Fruit fly (Drosophila melanogaster) whole organism, embryonic: ENCODE results near the gene CG17666.
A peak's percentile ranks its signal among the peaks of the same experiment; 100 is the strongest.

Experiments
- Adf1 ChIP-seq: fragments of 200-800 bp; sonication (Bioruptor generic); IDR thresholded peaks from 2 replicates; pipeline ENCODE4 v1.3.6; 2022; ENCODE audit warnings: missing biosample characterization, missing genetic modification characterization
- Awh ChIP-seq: fragments of 200-800 bp; sonication (Bioruptor generic); IDR thresholded peaks from 2 replicates; pipeline ENCODE4, ENCODE4 v1.3.6; 2022; ENCODE audit warnings: missing biosample characterization, missing genetic modification characterization
- CG10979 ChIP-seq: fragments of 200-800 bp; sonication (Bioruptor generic); optimal IDR thresholded peaks from 2 replicates; lab custom pipeline; 2018; ENCODE audit warnings: missing biosample characterization, mild to moderate bottlenecking, missing genetic modification characterization, moderate library complexity
- CG12659 ChIP-seq: fragments of 200-800 bp; sonication (Bioruptor generic); optimal IDR thresholded peaks from 3 replicates; lab custom pipeline; 2017; ENCODE audit warnings: mild to moderate bottlenecking, missing biosample characterization, missing genetic modification reagents, missing genetic modification characterization
- CG12942 ChIP-seq: fragments of 200-800 bp; sonication (Bioruptor generic); optimal IDR thresholded peaks from 3 replicates; lab custom pipeline; 2016; ENCODE audit warnings: missing biosample characterization, missing genetic modification characterization
- CG30403 ChIP-seq: fragments of 200-800 bp; sonication (Bioruptor generic); optimal IDR thresholded peaks from 3 replicates; lab custom pipeline; 2016; ENCODE audit warnings: missing biosample characterization, missing genetic modification characterization
- CG32532 ChIP-seq: fragments of 200-800 bp; sonication (Bioruptor generic); IDR thresholded peaks from 2 replicates; pipeline ENCODE4 v1.3.6; 2022; ENCODE audit warnings: missing biosample characterization, missing genetic modification characterization
- CG3281 ChIP-seq: fragments of 200-800 bp; sonication (Bioruptor generic); optimal IDR thresholded peaks from 3 replicates; lab custom pipeline; 2017; ENCODE audit warnings: missing biosample characterization, mild to moderate bottlenecking, missing genetic modification characterization
- CG5953 ChIP-seq: fragments of 200-800 bp; sonication (Bioruptor generic); IDR thresholded peaks from 2 replicates; pipeline ENCODE4 v1.3.6; 2022; ENCODE audit warnings: missing biosample characterization, missing genetic modification characterization
- CG6254 ChIP-seq: fragments of 200-800 bp; sonication (Bioruptor generic); optimal IDR thresholded peaks from 3 replicates; lab custom pipeline; 2017; ENCODE audit warnings: mild to moderate bottlenecking, missing biosample characterization, missing genetic modification reagents, missing genetic modification characterization
- CG6791 ChIP-seq: fragments of 200-800 bp; sonication (Bioruptor generic); IDR thresholded peaks from 3 replicates; pipeline ENCODE4 v1.3.6; 2022; ENCODE audit warnings: missing biosample characterization, missing genetic modification characterization; ENCODE audit not compliant: partially characterized antibody
- CG7357 ChIP-seq: fragments of 200-800 bp; sonication (Bioruptor generic); IDR thresholded peaks from 3 replicates; pipeline ENCODE4 v1.3.6; 2022; ENCODE audit warnings: missing biosample characterization, missing genetic modification characterization
- CG7786 ChIP-seq: fragments of 200-800 bp; sonication (Bioruptor generic); optimal IDR thresholded peaks from 2 replicates; lab custom pipeline; 2016; ENCODE audit warnings: missing biosample characterization, missing genetic modification characterization
- CG9727 ChIP-seq: fragments of 200-800 bp; sonication (Bioruptor generic); optimal IDR thresholded peaks from 3 replicates; lab custom pipeline; 2017; ENCODE audit warnings: missing biosample characterization, mild to moderate bottlenecking, missing genetic modification characterization
- CG9817 ChIP-seq: fragments of 200-800 bp; sonication (Bioruptor generic); optimal IDR thresholded peaks from 2 replicates; lab custom pipeline; 2018; ENCODE audit warnings: missing biosample characterization, mild to moderate bottlenecking, missing genetic modification characterization, moderate library complexity
- CTCF ChIP-seq: fragments of 200-800 bp; sonication (Bioruptor generic); optimal IDR thresholded peaks from 2 replicates; lab custom pipeline; 2017; ENCODE audit warnings: missing biosample characterization, mild to moderate bottlenecking, missing genetic modification characterization, moderate library complexity
- Dll ChIP-seq: fragments of 200-800 bp; sonication (Bioruptor generic); IDR thresholded peaks from 4 replicates; pipeline ENCODE4 v1.3.6; 2022; ENCODE audit warnings: missing biosample characterization, missing genetic modification characterization; ENCODE audit not compliant: partially characterized antibody
- Drgx ChIP-seq: fragments of 200-800 bp; sonication (Bioruptor generic); IDR thresholded peaks from 2 replicates; pipeline ENCODE4 v1.3.6; 2022; ENCODE audit warnings: missing biosample characterization, missing genetic modification characterization
- Ets65A ChIP-seq: fragments of 200-800 bp; sonication (Bioruptor generic); peaks from one replicate; lab custom pipeline; 2016; ENCODE audit warnings: missing biosample characterization, missing genetic modification characterization
- Hand ChIP-seq: fragments of 200-800 bp; sonication (Bioruptor generic); optimal IDR thresholded peaks from 2 replicates; lab custom pipeline; 2017; ENCODE audit warnings: mild to moderate bottlenecking, missing biosample characterization, missing genetic modification reagents, missing genetic modification characterization
- NC2α ChIP-seq: fragments of 200-800 bp; sonication (Bioruptor generic); optimal IDR thresholded peaks from 2 replicates; lab custom pipeline; 2016; ENCODE audit warnings: missing biosample characterization, missing genetic modification characterization
- NC2β ChIP-seq: fragments of 200-800 bp; sonication (Bioruptor generic); optimal IDR thresholded peaks from 2 replicates; lab custom pipeline; 2016; ENCODE audit warnings: missing biosample characterization, missing genetic modification characterization
- Nf-YC ChIP-seq: fragments of 200-800 bp; optimal IDR thresholded peaks from 3 replicates; lab custom pipeline; 2019; ENCODE audit warnings: missing biosample characterization, mild to moderate bottlenecking, missing genetic modification characterization, moderate library complexity
- Sox102F ChIP-seq: fragments of 200-800 bp; sonication (Bioruptor generic); optimal IDR thresholded peaks from 2 replicates; lab custom pipeline; 2018; ENCODE audit warnings: missing biosample characterization, mild to moderate bottlenecking, missing genetic modification characterization, moderate library complexity
- Stat92E ChIP-seq, 3 experiments: fragments of >200 bp in 2 of 3; fragments of 200-800 bp in 1 of 3; sonication (Bioruptor generic) in 1 of 3; optimal IDR thresholded peaks; 2 replicates each; lab custom pipeline; 2017 to 2019; ENCODE audit warnings: missing biosample characterization in 3 of 3, missing genetic modification characterization in 3 of 3, mild to moderate bottlenecking in 1 of 3, moderate library complexity in 1 of 3
- ase ChIP-seq: fragments of 200-800 bp; sonication (Bioruptor generic); IDR thresholded peaks from 3 replicates; pipeline ENCODE4 v1.3.6; 2022; ENCODE audit warnings: missing biosample characterization, missing genetic modification characterization
- bbx ChIP-seq: fragments of 200-800 bp; sonication (Bioruptor generic); IDR thresholded peaks from 2 replicates; pipeline ENCODE4 v1.3.6; 2022; ENCODE audit warnings: missing biosample characterization, missing genetic modification characterization; ENCODE audit not compliant: partially characterized antibody
- cad ChIP-seq: fragments of >200 bp; optimal IDR thresholded peaks from 2 replicates; lab custom pipeline; 2017; ENCODE audit warnings: missing biosample characterization, missing genetic modification characterization
- cato ChIP-seq: fragments of 200-800 bp; sonication (Bioruptor generic); optimal IDR thresholded peaks from 2 replicates; lab custom pipeline; 2016; ENCODE audit warnings: missing biosample characterization, missing genetic modification characterization, borderline replicate concordance
- chinmo ChIP-seq: fragments of 200-800 bp; sonication (Bioruptor generic); IDR thresholded peaks from 4 replicates; pipeline ENCODE4 v1.3.6; 2022; ENCODE audit warnings: missing biosample characterization, missing genetic modification characterization; ENCODE audit not compliant: partially characterized antibody
- dan ChIP-seq: fragments of 200-800 bp; sonication (Bioruptor generic); IDR thresholded peaks from 2 replicates; pipeline ENCODE4 v1.3.6; 2022; ENCODE audit warnings: missing biosample characterization, missing genetic modification characterization
- dm ChIP-seq: fragments of 200-800 bp; sonication (Bioruptor generic); optimal IDR thresholded peaks from 3 replicates; lab custom pipeline; 2016; ENCODE audit warnings: missing biosample characterization, missing genetic modification characterization
- esg ChIP-seq: fragments of 200-800 bp; sonication (Bioruptor generic); conservative IDR thresholded peaks from 2 replicates; pipeline ENCODE4 v1.3.6; 2022; ENCODE audit warnings: missing biosample characterization, missing genetic modification characterization
- exex ChIP-seq: fragments of 200-800 bp; sonication (Bioruptor generic); optimal IDR thresholded peaks from 4 replicates; lab custom pipeline; 2018; ENCODE audit warnings: missing biosample characterization, mild to moderate bottlenecking, missing genetic modification characterization, moderate library complexity
- fd64A ChIP-seq: fragments of 200-800 bp; sonication (Bioruptor generic); optimal IDR thresholded peaks from 3 replicates; lab custom pipeline; 2018; ENCODE audit warnings: missing biosample characterization, mild to moderate bottlenecking, missing genetic modification characterization
- grau ChIP-seq: fragments of 200-800 bp; optimal IDR thresholded peaks from 3 replicates; lab custom pipeline; 2019; ENCODE audit warnings: missing biosample characterization, mild to moderate bottlenecking, missing genetic modification characterization, moderate library complexity
- gro ChIP-seq: fragments of 200-800 bp; sonication (Bioruptor generic); optimal IDR thresholded peaks from 2 replicates; lab custom pipeline; 2016; ENCODE audit warnings: missing biosample characterization, missing genetic modification characterization
- jing ChIP-seq: fragments of 200-800 bp; sonication (Bioruptor generic); optimal IDR thresholded peaks from 2 replicates; lab custom pipeline; 2018; ENCODE audit warnings: missing biosample characterization, mild to moderate bottlenecking, missing genetic modification characterization
- kay ChIP-seq: fragments of 200-800 bp; sonication (Bioruptor generic); optimal IDR thresholded peaks from 2 replicates; lab custom pipeline; 2016; ENCODE audit warnings: missing biosample characterization, missing genetic modification characterization
- nerfin-1 ChIP-seq: fragments of 200-800 bp; sonication (Bioruptor generic); optimal IDR thresholded peaks from 3 replicates; lab custom pipeline; 2019; ENCODE audit warnings: missing biosample characterization, mild to moderate bottlenecking, missing genetic modification characterization, moderate library complexity
- nom ChIP-seq: fragments of 200-800 bp; sonication (Bioruptor generic); optimal IDR thresholded peaks from 2 replicates; lab custom pipeline; 2017; ENCODE audit warnings: missing biosample characterization, missing genetic modification characterization, mild to moderate bottlenecking, moderate library complexity, missing genetic modification reagents
- oc ChIP-seq: fragments of 200-800 bp; sonication (Bioruptor generic); optimal IDR thresholded peaks from 2 replicates; lab custom pipeline; 2018; ENCODE audit warnings: missing biosample characterization, mild to moderate bottlenecking, missing genetic modification characterization, moderate library complexity
- org-1 ChIP-seq: fragments of 200-800 bp; sonication (Bioruptor generic); optimal IDR thresholded peaks from 2 replicates; lab custom pipeline; 2017; ENCODE audit warnings: missing biosample characterization, missing genetic modification characterization
- prd ChIP-seq, 3 experiments: fragments of >200 bp in 2 of 3; fragments of 200-800 bp in 1 of 3; sonication (Bioruptor generic) in 1 of 3; optimal IDR thresholded peaks in 2 of 3; IDR thresholded peaks in 1 of 3; 2 replicates in 2 of 3; 3 replicates in 1 of 3; pipeline versions ENCODE4 v1.3.6 to Lab custom; 2017 to 2022; ENCODE audit warnings: missing biosample characterization in 1 of 3, missing genetic modification characterization in 1 of 3
- scrt ChIP-seq: fragments of 200-800 bp; sonication (Bioruptor generic); optimal IDR thresholded peaks from 2 replicates; lab custom pipeline; 2018; ENCODE audit warnings: missing biosample characterization, mild to moderate bottlenecking, missing genetic modification characterization, moderate library complexity
- sug ChIP-seq: fragments of 200-800 bp; optimal IDR thresholded peaks from 2 replicates; lab custom pipeline; 2019; ENCODE audit warnings: missing biosample characterization, mild to moderate bottlenecking, missing genetic modification characterization, moderate library complexity
- tx ChIP-seq: fragments of 200-800 bp; sonication (Bioruptor generic); optimal IDR thresholded peaks from 2 replicates; lab custom pipeline; 2016; ENCODE audit warnings: missing biosample characterization, missing genetic modification characterization
- usp ChIP-seq: fragments of >200 bp; optimal IDR thresholded peaks from 2 replicates; lab custom pipeline; 2017; ENCODE audit warnings: missing biosample characterization, missing genetic modification characterization
- zfh2 ChIP-seq: fragments of 200-800 bp; sonication (Bioruptor generic); optimal IDR thresholded peaks from 2 replicates; lab custom pipeline; 2016; ENCODE audit warnings: missing biosample characterization, missing genetic modification characterization

The CG17666 gene

DNA sequence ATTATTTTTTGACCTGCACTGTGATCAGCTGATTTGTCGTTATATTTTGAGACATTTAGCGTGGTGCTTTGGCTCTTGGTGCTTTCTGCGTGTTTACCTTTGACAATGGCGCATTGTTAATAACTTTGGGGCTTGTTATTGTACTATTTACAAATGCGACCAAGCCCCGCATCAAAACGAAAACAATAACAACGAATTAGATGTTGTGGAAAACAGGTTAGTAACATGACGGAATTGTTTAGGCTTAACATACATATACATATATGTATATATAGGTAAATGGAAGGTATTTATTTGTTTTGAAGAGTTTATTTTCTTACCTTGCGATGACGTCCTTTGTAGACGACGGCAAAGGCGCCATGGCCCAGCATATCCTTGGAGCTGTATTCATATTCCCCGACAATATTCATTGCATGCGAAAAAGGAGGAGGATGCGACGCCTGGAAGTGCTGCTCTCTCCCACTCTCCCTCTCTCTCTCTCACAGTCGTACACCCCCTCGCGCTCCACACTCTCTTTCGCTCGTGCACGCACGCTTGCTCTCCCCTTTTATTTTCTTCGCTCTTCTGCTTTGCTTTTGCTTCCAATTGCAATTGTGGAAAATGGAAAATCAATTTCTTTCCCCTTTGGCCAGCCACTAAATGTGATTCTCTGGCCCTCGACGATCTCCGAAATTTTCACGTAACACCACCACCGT lies 23.1 kb downstream of the CG17666 start (continued):
- TF ChIP-seq CG7357 (GFP tag; lab: Robert Waterston, UW): no peak
- TF ChIP-seq cato (GFP tag; lab: Kevin White, UChicago): no peak
- TF ChIP-seq CG7786 (GFP tag; lab: Kevin White, UChicago): no peak
- TF ChIP-seq kay (GFP tag; lab: Kevin White, UChicago): no peak
- TF ChIP-seq bbx: no peak
- TF ChIP-seq zfh2 (GFP tag; lab: Kevin White, UChicago): no peak
- peak; percentile 15; the same call in 1 of the 2 replicates for TF ChIP-seq CG32532
- TF ChIP-seq Drgx (GFP tag; lab: Robert Waterston, UW): no peak
- TF ChIP-seq Stat92E (GFP tag; optimal IDR thresholded peaks at IDR 0.05; lab: Kevin White, UChicago): no peak
- peak; percentile 30 for TF ChIP-seq CG3281 (GFP tag; lab: Kevin White, UChicago)
- no peak for TF ChIP-seq CG12942 (GFP tag; lab: Kevin White, UChicago)
- no peak for TF ChIP-seq Nf-YC (tag; lab: Kevin White, UChicago)
- TF ChIP-seq ase: no peak
- no peak for TF ChIP-seq esg
- no peak for TF ChIP-seq CG9817 (tag; lab: Kevin White, UChicago)
- TF ChIP-seq nerfin-1 (tag; lab: Kevin White, UChicago): no peak
- TF ChIP-seq chinmo (GFP tag; lab: Robert Waterston, UW): 0 out of 4 replicates have a peak, but pooled peaks have one; percentile 78
- TF ChIP-seq fd64A (GFP tag; lab: Kevin White, UChicago): peak; percentile 20
- no peak for TF ChIP-seq tx (GFP tag; lab: Kevin White, UChicago)
- TF ChIP-seq dm (GFP tag; lab: Kevin White, UChicago): no peak
- no peak for TF ChIP-seq org-1 (GFP tag; lab: Kevin White, UChicago)
- no peak for TF ChIP-seq gro
- no peak for TF ChIP-seq CG6791 (GFP tag; lab: Robert Waterston, UW)
- peak; percentile 17 for TF ChIP-seq grau (tag; lab: Kevin White, UChicago)
- TF ChIP-seq Ets65A (GFP tag; lab: Kevin White, UChicago): no peak
- no peak for TF ChIP-seq NC2β (GFP tag; lab: Kevin White, UChicago)
- no peak for TF ChIP-seq jing (GFP tag; lab: Kevin White, UChicago)
- TF ChIP-seq oc: peak; percentile 40
- no peak for TF ChIP-seq CG10979 (tag; lab: Kevin White, UChicago)
- TF ChIP-seq Adf1 (GFP tag; lab: Robert Waterston, UW): no peak
- no peak for TF ChIP-seq CTCF (GFP tag; lab: Kevin White, UChicago)
- no peak for TF ChIP-seq exex
- no peak for TF ChIP-seq CG6254 (GFP tag; lab: Kevin White, UChicago)
- peak; percentile 52 for TF ChIP-seq nom (GFP tag; lab: Kevin White, UChicago)
- TF ChIP-seq CG5953 (GFP tag; lab: Robert Waterston, UW): no peak
- peak; percentile 53; the same call in 1 of the 4 replicates for TF ChIP-seq Dll
- no peak for TF ChIP-seq NC2α (GFP tag; lab: Kevin White, UChicago)
- TF ChIP-seq CG12659 (GFP tag; lab: Kevin White, UChicago): peak; percentile 4
- TF ChIP-seq usp (GFP tag; lab: Kevin White, UChicago): no peak
- TF ChIP-seq cad (GFP tag; lab: Kevin White, UChicago): no peak
- no peak for TF ChIP-seq Sox102F (GFP tag; lab: Kevin White, UChicago)
- peak; percentile 17 for TF ChIP-seq CG30403 (GFP tag; lab: Kevin White, UChicago)
- peak; percentile 44 for TF ChIP-seq Awh (GFP tag; lab: Robert Waterston, UW)
- TF ChIP-seq dan (GFP tag; lab: Robert Waterston, UW): no peak
- no peak for TF ChIP-seq prd (optimal IDR thresholded peaks at IDR 0.05; lab: Kevin White, UChicago)
- TF ChIP-seq prd (GFP tag; IDR thresholded peaks at IDR 0.05; lab: Robert Waterston, UW): no peak
- peak; percentile 45 for TF ChIP-seq CG9727 (GFP tag; lab: Kevin White, UChicago)
- no peak for TF ChIP-seq sug
- no peak for TF ChIP-seq scrt (GFP tag; lab: Kevin White, UChicago)
- TF ChIP-seq Hand (GFP tag; lab: Kevin White, UChicago): no peak
